Worm (Caenorhabditis elegans) whole organism, young adult: ENCODE data around the gene lips-5.

Experiments
- C06A6.2 ChIP-seq: fragments of 200-800 bp; sonication (Bioruptor generic); conservative IDR thresholded peaks from 2 replicates; pipeline ENCODE4 v1.3.6; 2022; ENCODE audit warnings: missing genetic modification characterization, missing compliant biosample characterization
- D2030.7 ChIP-seq: fragments of 200-800 bp; sonication (Bioruptor generic); IDR thresholded peaks from 2 replicates; pipeline ENCODE4 v1.3.6; 2022; ENCODE audit warnings: missing genetic modification reagents, missing genetic modification characterization, missing compliant biosample characterization
- K12H6.12 ChIP-seq: fragments of 200-800 bp; sonication (Bioruptor generic); optimal IDR thresholded peaks from 2 replicates; lab custom pipeline; 2018; ENCODE audit warnings: mild to moderate bottlenecking, missing genetic modification characterization, missing compliant biosample characterization
- T26A5.8 ChIP-seq: sonication (generic microtip); optimal IDR thresholded peaks from 2 replicates; lab custom pipeline; 2016; ENCODE audit warnings: missing genetic modification characterization, missing compliant biosample characterization
- Y53G8AR.9 ChIP-seq: fragments of 200-800 bp; sonication (Bioruptor generic); conservative IDR thresholded peaks from 2 replicates; pipeline ENCODE4 v1.3.6; 2022; ENCODE audit warnings: missing genetic modification reagents, missing genetic modification characterization, missing compliant biosample characterization
- Y79H2A.3 ChIP-seq: fragments of 200-800 bp; sonication (Bioruptor generic); conservative IDR thresholded peaks from 2 replicates; pipeline ENCODE4 v1.3.6; 2022; ENCODE audit warnings: missing genetic modification reagents, missing genetic modification characterization, missing compliant biosample characterization
- ZK185.1 ChIP-seq: sonication (generic microtip); optimal IDR thresholded peaks from 2 replicates; lab custom pipeline; 2016; ENCODE audit warnings: mild to moderate bottlenecking, missing genetic modification characterization, missing compliant biosample characterization; ENCODE audit not compliant: poor library complexity, severe bottlenecking
- ama-1 ChIP-seq, 3 experiments: fragments of 150-350 bp in 1 of 3; sonication (generic microtip) in 2 of 3; optimal IDR thresholded peaks; 2 replicates each; lab custom pipeline; 2014 to 2018; ENCODE audit warnings: missing biosample characterization in 2 of 3, missing genetic modification characterization in 2 of 3, missing genetic modification reagents in 2 of 3
- aptf-2 ChIP-seq: fragments of 200-800 bp; sonication (Bioruptor generic); conservative IDR thresholded peaks from 2 replicates; pipeline ENCODE4 v1.3.6; 2022; ENCODE audit warnings: missing genetic modification reagents, missing genetic modification characterization, missing compliant biosample characterization
- athp-1 ChIP-seq: sonication (generic microtip); optimal IDR thresholded peaks from 2 replicates; lab custom pipeline; 2017; ENCODE audit warnings: mild to moderate bottlenecking, missing genetic modification characterization, missing compliant biosample characterization
- attf-5 ChIP-seq: fragments of 200-800 bp; sonication (Bioruptor generic); optimal IDR thresholded peaks from 2 replicates; lab custom pipeline; 2018; ENCODE audit warnings: mild to moderate bottlenecking, missing genetic modification characterization, missing compliant biosample characterization
- bed-2 ChIP-seq: fragments of 200-800 bp; sonication (Bioruptor generic); IDR thresholded peaks from 2 replicates; pipeline ENCODE4 v1.3.6; 2022; ENCODE audit warnings: missing genetic modification reagents, missing genetic modification characterization, missing compliant biosample characterization
- cebp-2 ChIP-seq: fragments of 200-800 bp; sonication (Bioruptor generic); IDR thresholded peaks from 2 replicates; pipeline ENCODE4 v1.3.6; 2022; ENCODE audit warnings: missing genetic modification characterization, missing compliant biosample characterization
- ceh-100 ChIP-seq: fragments of 200-800 bp; sonication (Bioruptor generic); IDR thresholded peaks from 2 replicates; pipeline ENCODE4 v1.3.6; 2022; ENCODE audit warnings: missing genetic modification reagents, missing genetic modification characterization, missing compliant biosample characterization
- ceh-27 ChIP-seq: fragments of 200-800 bp; sonication (Bioruptor generic); optimal IDR thresholded peaks from 2 replicates; lab custom pipeline; 2018; ENCODE audit warnings: mild to moderate bottlenecking, missing genetic modification characterization, moderate library complexity, missing compliant biosample characterization
- ceh-40 ChIP-seq: fragments of 200-800 bp; sonication (Bioruptor generic); IDR thresholded peaks from 2 replicates; pipeline ENCODE4 v1.3.6; 2022; ENCODE audit warnings: missing genetic modification characterization, missing compliant biosample characterization
- ceh-91 ChIP-seq: fragments of 200-800 bp; sonication (Bioruptor generic); IDR thresholded peaks from 2 replicates; pipeline ENCODE4 v1.3.6; 2022; ENCODE audit warnings: missing genetic modification reagents, missing genetic modification characterization, missing compliant biosample characterization
- let-526 ChIP-seq: fragments of 200-800 bp; sonication (Bioruptor generic); IDR thresholded peaks from 2 replicates; pipeline ENCODE4 v1.3.6; 2022; ENCODE audit warnings: missing genetic modification reagents, missing genetic modification characterization, missing compliant biosample characterization
- let-607 ChIP-seq, 2 experiments: fragments of 200-800 bp in 1 of 2; sonication (Bioruptor generic) in 1 of 2; sonication (generic microtip) in 1 of 2; optimal IDR thresholded peaks; 2 replicates each; lab custom pipeline; 2016 to 2018; ENCODE audit warnings: mild to moderate bottlenecking in 2 of 2, missing compliant biosample characterization in 2 of 2, missing genetic modification characterization in 2 of 2, moderate library complexity in 2 of 2, missing genotype in 1 of 2
- lin-26 ChIP-seq: fragments of 200-800 bp; sonication (Bioruptor generic); IDR thresholded peaks from 2 replicates; pipeline ENCODE4 v1.3.6; 2022; ENCODE audit warnings: missing genetic modification reagents, missing genetic modification characterization, missing compliant biosample characterization
- lin-54 ChIP-seq: fragments of 200-800 bp; sonication (Bioruptor generic); optimal IDR thresholded peaks from 2 replicates; lab custom pipeline; 2018; ENCODE audit warnings: mild to moderate bottlenecking, missing genetic modification characterization, missing compliant biosample characterization
- lir-1 ChIP-seq: fragments of 200-800 bp; sonication (Bioruptor generic); conservative IDR thresholded peaks from 2 replicates; pipeline ENCODE4 v1.3.6; 2022; ENCODE audit warnings: missing genetic modification reagents, missing genetic modification characterization, missing compliant biosample characterization
- madf-10 ChIP-seq: sonication (generic microtip); optimal IDR thresholded peaks from 2 replicates; lab custom pipeline; 2016; ENCODE audit warnings: mild to moderate bottlenecking, missing genetic modification characterization, missing compliant biosample characterization
- mel-28 ChIP-seq: sonication (generic microtip); optimal IDR thresholded peaks from 2 replicates; lab custom pipeline; 2016; ENCODE audit warnings: borderline replicate concordance, mild to moderate bottlenecking, missing genetic modification characterization, missing compliant biosample characterization
- nfya-1 ChIP-seq: sonication (generic microtip); optimal IDR thresholded peaks from 2 replicates; lab custom pipeline; 2017; ENCODE audit warnings: antibody characterized with exemption, missing compliant biosample characterization, missing genetic modification characterization, borderline replicate concordance; ENCODE audit not compliant: insufficient read depth
- nfyb-1 ChIP-seq: fragments of 200-800 bp; sonication (Bioruptor generic); IDR thresholded peaks from 2 replicates; pipeline ENCODE4 v1.3.6; 2022; ENCODE audit warnings: missing genetic modification reagents, missing genetic modification characterization, missing compliant biosample characterization
- nhr-120 ChIP-seq: fragments of 200-800 bp; sonication (Bioruptor generic); IDR thresholded peaks from 2 replicates; pipeline ENCODE4 v1.3.6; 2022; ENCODE audit warnings: missing genetic modification characterization, missing compliant biosample characterization
- nhr-80 ChIP-seq: sonication (generic microtip); optimal IDR thresholded peaks from 2 replicates; lab custom pipeline; 2016; ENCODE audit warnings: missing genetic modification characterization, missing compliant biosample characterization
- pbrm-1 ChIP-seq: fragments of 200-800 bp; sonication (Bioruptor generic); IDR thresholded peaks from 2 replicates; pipeline ENCODE4 v1.3.6; 2022; ENCODE audit warnings: missing genetic modification reagents, missing genetic modification characterization, missing compliant biosample characterization
- repo-1 ChIP-seq: sonication (generic microtip); optimal IDR thresholded peaks from 2 replicates; lab custom pipeline; 2017; ENCODE audit warnings: mild to moderate bottlenecking, missing genetic modification characterization, missing compliant biosample characterization
- snpc-3.4 ChIP-seq: sonication (generic microtip); optimal IDR thresholded peaks from 2 replicates; lab custom pipeline; 2017; ENCODE audit warnings: missing genetic modification characterization, mild to moderate bottlenecking, missing compliant biosample characterization, antibody characterized with exemption, moderate library complexity, missing genotype, missing genetic modification reagents
- sptf-2 ChIP-seq: fragments of 200-800 bp; sonication (Bioruptor generic); optimal IDR thresholded peaks from 2 replicates; lab custom pipeline; 2018; ENCODE audit warnings: mild to moderate bottlenecking, missing genetic modification characterization, missing compliant biosample characterization
- ztf-28 ChIP-seq: fragments of 200-800 bp; sonication (Bioruptor generic); IDR thresholded peaks from 2 replicates; pipeline ENCODE4 v1.3.6; 2022; ENCODE audit warnings: missing genetic modification reagents, missing genetic modification characterization, missing compliant biosample characterization
- ztf-3 ChIP-seq: fragments of 200-800 bp; sonication (Bioruptor generic); optimal IDR thresholded peaks from 2 replicates; lab custom pipeline; 2018; ENCODE audit warnings: mild to moderate bottlenecking, missing genetic modification characterization, missing compliant biosample characterization

The lips-5 gene

ce11 chrIV:11779028-11779427 is 5.5 kb upstream of the lips-5 start, which contains the start of gene lpr-2:
TSS of gene lpr-2 (plus strand) at chrIV:11779216.
- TF ChIP-seq Y79H2A.3 (GFP tag; lab: Robert Waterston, UW): no peak
- TF ChIP-seq, all 124 proteins: peak for 0

- no peak for TF ChIP-seq ceh-100
- TF ChIP-seq repo-1 (tag; lab: Kevin White, UChicago): no peak
- TF ChIP-seq let-607 (tag; optimal IDR thresholded peaks at IDR 0.05; lab: Kevin White, UChicago): no peak
- no peak for TF ChIP-seq nhr-120
- no peak for TF ChIP-seq D2030.7
- TF ChIP-seq cebp-2: no peak
- no peak for TF ChIP-seq T26A5.8 (tag; lab: Kevin White, UChicago)
- TF ChIP-seq nfyb-1 (GFP tag; lab: Robert Waterston, UW): no peak
- TF ChIP-seq pbrm-1 (GFP tag; lab: Robert Waterston, UW): no peak
- TF ChIP-seq K12H6.12 (tag; lab: Kevin White, UChicago): no peak
- no peak for TF ChIP-seq bed-2 (GFP tag; lab: Robert Waterston, UW)
- TF ChIP-seq athp-1 (tag; lab: Kevin White, UChicago): no peak
- no peak for TF ChIP-seq lin-26 (GFP tag; lab: Robert Waterston, UW)
- TF ChIP-seq ama-1 (optimal IDR thresholded peaks at IDR 0.05; lab: Kevin White, UChicago): no peak
- no peak for TF ChIP-seq ama-1 (GFP tag; optimal IDR thresholded peaks at IDR 0.05; lab: Kevin White, UChicago)
- no peak for TF ChIP-seq mel-28 (tag; lab: Kevin White, UChicago)
These were observed 3.5 kb upstream of the lips-5 start for ce11 chrIV:11776968-11777467.

ce11 chrIV:11772119-11772518 is 1.4 kb downstream of the lips-5 start:
- no peak for TF ChIP-seq lin-54 (GFP tag; lab: Kevin White, UChicago)
- no peak for TF ChIP-seq ZK185.1
- no peak for TF ChIP-seq Y53G8AR.9
- TF ChIP-seq attf-5 (GFP tag; lab: Kevin White, UChicago): no peak
- no peak for TF ChIP-seq ceh-27 (GFP tag; lab: Kevin White, UChicago)
- no peak for TF ChIP-seq ceh-91 (GFP tag; lab: Robert Waterston, UW)
- TF ChIP-seq lir-1 (GFP tag; lab: Robert Waterston, UW): no peak
- TF ChIP-seq sptf-2 (GFP tag; lab: Kevin White, UChicago): no peak
- TF ChIP-seq ztf-3 (GFP tag; lab: Kevin White, UChicago): no peak
- TF ChIP-seq ceh-40 (GFP tag; lab: Robert Waterston, UW): no peak
- no peak for TF ChIP-seq madf-10 (tag; lab: Kevin White, UChicago)
- no peak for TF ChIP-seq snpc-3.4
- no peak for TF ChIP-seq cebp-2
- TF ChIP-seq, all 124 proteins: peak for 0

ce11 chrIV:11771064-11771463 is 2.5 kb downstream of the lips-5 start:
- TF ChIP-seq C06A6.2 (GFP tag; lab: Robert Waterston, UW) (no peak), nhr-80 (peak; percentile 57), let-526 (GFP tag; lab: Robert Waterston, UW) (no peak), nfya-1 (no peak), ztf-28 (GFP tag; lab: Robert Waterston, UW) (no peak)

- TF ChIP-seq aptf-2 (GFP tag; lab: Robert Waterston, UW) (no peak), nhr-80 (peak; percentile 24)
These were observed 3.8 kb downstream of the lips-5 start for ce11 chrIV:11769769-11770168.
